Fruit fly (Drosophila melanogaster) whole organism, wandering third instar larva: ENCODE results near the gene sing.

ENCODE experiments used
- N ChIP-seq: fragments of >200 bp; optimal IDR thresholded peaks from 2 replicates; lab custom pipeline; 2018; ENCODE audit warnings: missing biosample characterization, missing external identifiers, missing genetic modification characterization
- br ChIP-seq: fragments of 200-800 bp; sonication (Bioruptor generic); optimal IDR thresholded peaks from 2 replicates; lab custom pipeline; 2016; ENCODE audit warnings: missing biosample characterization, missing genetic modification characterization
- dmrt93B ChIP-seq: fragments of 200-800 bp; sonication (Bioruptor generic); optimal IDR thresholded peaks from 2 replicates; lab custom pipeline; 2018; ENCODE audit warnings: missing biosample characterization, mild to moderate bottlenecking, missing genetic modification characterization
- ey ChIP-seq: fragments of 200-800 bp; sonication (Bioruptor generic); optimal IDR thresholded peaks from 2 replicates; lab custom pipeline; 2016; ENCODE audit warnings: missing biosample characterization, missing genetic modification characterization
- psq ChIP-seq: fragments of 200-800 bp; sonication (Bioruptor generic); optimal IDR thresholded peaks from 3 replicates; lab custom pipeline; 2017; ENCODE audit warnings: missing biosample characterization, mild to moderate bottlenecking, missing genetic modification characterization, moderate library complexity

dm6 chrX:16669849-16670248, 9.2 kb upstream of the sing start:
- TF ChIP-seq N (GFP tag; lab: Kevin White, UChicago) (no peak), ey (GFP tag; lab: Kevin White, UChicago) (no peak), br (GFP tag; lab: Kevin White, UChicago) (no peak), psq (GFP tag; lab: Kevin White, UChicago) (no peak), dmrt93B (GFP tag; lab: Kevin White, UChicago) (no peak)
